Fruit fly (Drosophila melanogaster) Kc167 (cell line): ENCODE results near the gene CG2983.

ENCODE experiments used
- Myc ChIP-seq: fragments of >200 bp; optimal IDR thresholded peaks from 2 replicates; lab custom pipeline; 2017; ENCODE audit warnings: missing external identifiers
- h ChIP-seq: fragments of >200 bp; optimal IDR thresholded peaks from 3 replicates; lab custom pipeline; 2018; ENCODE audit warnings: missing external identifiers
- insv ChIP-seq: fragments of >200 bp; optimal IDR thresholded peaks from 3 replicates; lab custom pipeline; 2018; ENCODE audit warnings: missing external identifiers
- psq ChIP-seq: fragments of >200 bp; optimal IDR thresholded peaks from 2 replicates; lab custom pipeline; 2017; ENCODE audit warnings: missing external identifiers
- ttk ChIP-seq: sonication (Bioruptor generic); optimal IDR thresholded peaks from 2 replicates; lab custom pipeline; 2017; ENCODE audit warnings: missing external identifiers

dm6 chr2L:2882968-2883702 is 35.7 kb downstream of the CG2983 start:
- no peak for TF ChIP-seq h (lab: Kevin White, UChicago)
- TF ChIP-seq psq = no peak
- no peak for TF ChIP-seq Myc
- TF ChIP-seq insv (lab: Kevin White, UChicago) = no peak
- TF ChIP-seq ttk (lab: Kevin White, UChicago) = no peak
